Fruit fly (Drosophila melanogaster): ENCODE measurements around the gene Clp.

Clp gene

dm6 chr2L:821242-821985 is 1.6 kb downstream of the Clp start, which contains the start of gene CG3662 (continued):
- TF ChIP-seq CG33213 (GFP tag; optimal IDR thresholded peaks at IDR 0.05) (peak; percentile 22), Bgb (GFP tag; IDR thresholded peaks at IDR 0.05; ENCODE audit: partially characterized antibody) (peak; percentile 18; the same call in 1 of the 2 replicates), trem (tag; optimal IDR thresholded peaks at IDR 0.05) (peak; percentile 76), CG30403 (GFP tag; optimal IDR thresholded peaks at IDR 0.05) (no peak), CG10267 (tag; optimal IDR thresholded peaks at IDR 0.05) (peak; percentile 55), Dad (GFP tag; optimal IDR thresholded peaks at IDR 0.05) (no peak), HmgZ (tag; optimal IDR thresholded peaks at IDR 0.05) (peak; percentile 82), crol (GFP tag; IDR thresholded peaks at IDR 0.05) (peak; percentile 87), pita (GFP tag; optimal IDR thresholded peaks at IDR 0.05) (peak; percentile 73), CG1647 (GFP tag; optimal IDR thresholded peaks at IDR 0.05) (no peak), CG11504 (tag; optimal IDR thresholded peaks at IDR 0.05) (peak; percentile 46), gfzf (GFP tag; optimal IDR thresholded peaks at IDR 0.05) (peak; percentile 97), Dek (tag; optimal IDR thresholded peaks at IDR 0.05) (peak; percentile 34), Deaf1 (tag; optimal IDR thresholded peaks at IDR 0.05) (peak; percentile 85), CG12391 (tag; optimal IDR thresholded peaks at IDR 0.05) (peak; percentile 17), E2f2 (GFP tag; IDR thresholded peaks at IDR 0.05) (peak; percentile 99), CG2120 (GFP tag; optimal IDR thresholded peaks at IDR 0.05) (peak; percentile 31), knrl (GFP tag; IDR thresholded peaks at IDR 0.05; ENCODE audit: partially characterized antibody) (peak; percentile 40; the same call in 1 of the 3 replicates), CG17829 (tag; optimal IDR thresholded peaks at IDR 0.05) (peak; percentile 7), Dbx (GFP tag; IDR thresholded peaks at IDR 0.05) (peak; percentile 5; the same call in 1 of the 3 replicates), ap (GFP tag; IDR thresholded peaks at IDR 0.05) (no peak), CG3847 (GFP tag; IDR thresholded peaks at IDR 0.05) (peak; percentile 72), YL-1 (GFP tag; optimal IDR thresholded peaks at IDR 0.05) (peak; percentile 77), BEAF-32 (GFP tag; optimal IDR thresholded peaks at IDR 0.05) (peak; percentile 52), MBD-R2 (GFP tag; IDR thresholded peaks at IDR 0.05) (peak; percentile 69), repo (GFP tag; optimal IDR thresholded peaks at IDR 0.05) (no peak), cwo (GFP tag; optimal IDR thresholded peaks at IDR 0.05) (peak; percentile 67), chn (GFP tag; optimal IDR thresholded peaks at IDR 0.05) (peak; percentile 17), stwl (tag; optimal IDR thresholded peaks at IDR 0.05) (peak; percentile 69), twi (tag; optimal IDR thresholded peaks at IDR 0.05) (peak; percentile 5), CG34422 (GFP tag; IDR thresholded peaks at IDR 0.05) (peak; percentile 43; the same call in 1 of the 3 replicates), pan (optimal IDR thresholded peaks at IDR 0.05) (no peak), pan (GFP tag; optimal IDR thresholded peaks at IDR 0.05 in 1 of 2, IDR thresholded peaks at IDR 0.05 in 1 of 2) (peak in 1 of 2 experiments; percentile 25), Doc2 (GFP tag; IDR thresholded peaks at IDR 0.05) (no peak), caup (GFP tag; optimal IDR thresholded peaks at IDR 0.05; ENCODE audit: severe bottlenecking) (peak; percentile 18), CG2678 (tag; optimal IDR thresholded peaks at IDR 0.05) (no peak), CG42726 (GFP tag; IDR thresholded peaks at IDR 0.05; ENCODE audit: partially characterized antibody) (peak; percentile 49; the same call in 1 of the 2 replicates), CG13624 (GFP tag; optimal IDR thresholded peaks at IDR 0.05) (peak; percentile 97), Fer1 (GFP tag; optimal IDR thresholded peaks at IDR 0.05) (peak; percentile 33), sens (GFP tag) (peak; percentile 62), CG31365 (tag; optimal IDR thresholded peaks at IDR 0.05) (no peak), CG12219 (GFP tag; optimal IDR thresholded peaks at IDR 0.05) (no peak), hth (optimal IDR thresholded peaks at IDR 0.05) (no peak), ewg (GFP tag; optimal IDR thresholded peaks at IDR 0.05) (peak; percentile 94), phol (tag; optimal IDR thresholded peaks at IDR 0.05) (peak; percentile 60), vnd (GFP tag; IDR thresholded peaks at IDR 0.05; ENCODE audit: partially characterized antibody) (no peak), CG34376 (GFP tag; optimal IDR thresholded peaks at IDR 0.05) (peak; percentile 46), CG2116 (GFP tag; optimal IDR thresholded peaks at IDR 0.05) (peak; percentile 65), ssp (GFP tag; IDR thresholded peaks at IDR 0.05) (0 out of 2 replicates have a peak, but pooled peaks have one; percentile 9)
